Fruit fly (Drosophila melanogaster): ENCODE measurements around the gene Hibch.

The Hibch gene

dm6 chr3R:15319912-15320746 is 36.9 kb upstream of the Hibch start, which contains the start of the genes CG6276 and CG44040:
Gene CG6276, minus strand, starts transcription at chr3R:15320069.
Gene CG44040, plus strand, starts transcription at chr3R:15320378.
- no peak for TF ChIP-seq nau (GFP tag; optimal IDR thresholded peaks at IDR 0.05)
- TF ChIP-seq Lhr (GFP tag; optimal IDR thresholded peaks at IDR 0.05), result no peak
- TF ChIP-seq CG4282 (GFP tag; optimal IDR thresholded peaks at IDR 0.05), result no peak
- peak; percentile 56 for TF ChIP-seq sob (GFP tag; IDR thresholded peaks at IDR 0.05)
- TF ChIP-seq gce (GFP tag; IDR thresholded peaks at IDR 0.05), result no peak
- no peak for TF ChIP-seq danr (GFP tag; IDR thresholded peaks at IDR 0.05)
- no peak for TF ChIP-seq Bteb2 (GFP tag; optimal IDR thresholded peaks at IDR 0.05)
- TF ChIP-seq CG7786 (GFP tag; optimal IDR thresholded peaks at IDR 0.05), result peak; percentile 34
- TF ChIP-seq CG10366 (GFP tag; IDR thresholded peaks at IDR 0.05), result no peak
- TF ChIP-seq CG16813 (GFP tag; IDR thresholded peaks at IDR 0.05; ENCODE audit: partially characterized antibody), result no peak
- TF ChIP-seq Hey (tag; optimal IDR thresholded peaks at IDR 0.05), result no peak
- peak; percentile 99 for TF ChIP-seq CG15514 (GFP tag; optimal IDR thresholded peaks at IDR 0.05)
- no peak; the same call in 1 of the 2 replicates for TF ChIP-seq CG13287 (GFP tag; IDR thresholded peaks at IDR 0.05; ENCODE audit: partially characterized antibody)
- TF ChIP-seq CG13894 (tag; optimal IDR thresholded peaks at IDR 0.05), result peak; percentile 20
- TF ChIP-seq caup (GFP tag; optimal IDR thresholded peaks at IDR 0.05; ENCODE audit: severe bottlenecking), result peak; percentile 60
- no peak for TF ChIP-seq eve (GFP tag; optimal IDR thresholded peaks at IDR 0.05)
- TF ChIP-seq CG16779 (GFP tag; IDR thresholded peaks at IDR 0.05), result no peak
- no peak for TF ChIP-seq CG14965 (GFP tag; optimal IDR thresholded peaks at IDR 0.05; ENCODE audit: borderline replicate concordance)
- no peak for TF ChIP-seq yki (optimal IDR thresholded peaks at IDR 0.05)
- TF ChIP-seq CG17385 (GFP tag; optimal IDR thresholded peaks at IDR 0.05), result no peak
- TF ChIP-seq CG15269 (tag; optimal IDR thresholded peaks at IDR 0.05), result peak; percentile 35
- peak; percentile 42 for TF ChIP-seq phol (tag; optimal IDR thresholded peaks at IDR 0.05)
- TF ChIP-seq salm (tag; optimal IDR thresholded peaks at IDR 0.05), result no peak
- TF ChIP-seq Dll (GFP tag; IDR thresholded peaks at IDR 0.05; ENCODE audit: partially characterized antibody), result no peak
- no peak for TF ChIP-seq CG15073 (GFP tag; optimal IDR thresholded peaks at IDR 0.05)
- TF ChIP-seq CG2120 (GFP tag; optimal IDR thresholded peaks at IDR 0.05), result peak; percentile 68
- TF ChIP-seq dmrt99B (tag; optimal IDR thresholded peaks at IDR 0.05), result no peak
- peak; percentile 5 for TF ChIP-seq CG30431 (GFP tag; optimal IDR thresholded peaks at IDR 0.05)
- TF ChIP-seq Blimp-1 (GFP tag; optimal IDR thresholded peaks at IDR 0.05), result peak; percentile 13
- TF ChIP-seq CG6654 (GFP tag; optimal IDR thresholded peaks at IDR 0.05), result no peak
- peak; percentile 15 for TF ChIP-seq nom (GFP tag; optimal IDR thresholded peaks at IDR 0.05)
- TF ChIP-seq Antp (GFP tag; optimal IDR thresholded peaks at IDR 0.05), result peak; percentile 32
- peak; percentile 23; the same call in 1 of the 2 replicates for TF ChIP-seq aop (GFP tag; IDR thresholded peaks at IDR 0.05)
- TF ChIP-seq dan (GFP tag; IDR thresholded peaks at IDR 0.05), result no peak
- peak; percentile 76 for TF ChIP-seq lab (GFP tag; optimal IDR thresholded peaks at IDR 0.05)
- TF ChIP-seq CG17359 (tag; optimal IDR thresholded peaks at IDR 0.05), result peak; percentile 22
- TF ChIP-seq CG10979 (tag; optimal IDR thresholded peaks at IDR 0.05), result peak; percentile 23
- TF ChIP-seq ATbp (GFP tag; optimal IDR thresholded peaks at IDR 0.05), result peak; percentile 36
- no peak for TF ChIP-seq chm (GFP tag; IDR thresholded peaks at IDR 0.05)
- no peak for TF ChIP-seq E2f2 (GFP tag; IDR thresholded peaks at IDR 0.05)
- TF ChIP-seq lmd (GFP tag; IDR thresholded peaks at IDR 0.05), result peak; percentile 32; the same call in 1 of the 2 replicates
- TF ChIP-seq klu (GFP tag; IDR thresholded peaks at IDR 0.05), result 0 out of 2 replicates have a peak, but pooled peaks have one; percentile 14
- TF ChIP-seq ttk (GFP tag; IDR thresholded peaks at IDR 0.05), result no peak
- TF ChIP-seq Lpt (GFP tag; optimal IDR thresholded peaks at IDR 0.05), result no peak
- no peak for TF ChIP-seq Bdp1 (GFP tag; optimal IDR thresholded peaks at IDR 0.05)
- peak; percentile 29 for TF ChIP-seq ind (GFP tag; optimal IDR thresholded peaks at IDR 0.05)
- TF ChIP-seq mirr (GFP tag; optimal IDR thresholded peaks at IDR 0.05), result no peak
- no peak for TF ChIP-seq D (optimal IDR thresholded peaks at IDR 0.05)
- TF ChIP-seq D (GFP tag; optimal IDR thresholded peaks at IDR 0.05), result peak; percentile 12
